Worm (Caenorhabditis elegans) whole organism, L2 larva: ENCODE measurements around the gene T04G9.4.

ENCODE experiments used
- F13H6.1 ChIP-seq: sonication (generic microtip); optimal IDR thresholded peaks from 2 replicates; lab custom pipeline; 2016; ENCODE audit warnings: missing genetic modification characterization, missing compliant biosample characterization
- R02D3.7 ChIP-seq: fragments of 150-350 bp; optimal IDR thresholded peaks from 2 replicates; lab custom pipeline; 2014; ENCODE audit warnings: missing biosample characterization, missing genetic modification characterization
- Y55F3AM.14 ChIP-seq: fragments of 200-800 bp; sonication (Bioruptor generic); optimal IDR thresholded peaks from 2 replicates; lab custom pipeline; 2018; ENCODE audit warnings: mild to moderate bottlenecking, missing genetic modification characterization, missing compliant biosample characterization
- aly-2 ChIP-seq: fragments of 150-350 bp; optimal IDR thresholded peaks from 2 replicates; lab custom pipeline; 2014; ENCODE audit warnings: missing biosample characterization, missing genetic modification characterization
- ama-1 ChIP-seq: fragments of 150-350 bp; optimal IDR thresholded peaks from 2 replicates; lab custom pipeline; 2018; ENCODE audit warnings: inconsistent platforms
- ceh-16 ChIP-seq: fragments of 150-350 bp; optimal IDR thresholded peaks from 2 replicates; lab custom pipeline; 2014; ENCODE audit warnings: missing biosample characterization, missing genetic modification characterization
- crh-2 ChIP-seq: sonication (generic microtip); optimal IDR thresholded peaks from 2 replicates; lab custom pipeline; 2017; ENCODE audit warnings: missing biosample characterization, missing genetic modification characterization
- dmd-4 ChIP-seq: sonication (generic microtip); optimal IDR thresholded peaks from 2 replicates; lab custom pipeline; 2017; ENCODE audit warnings: missing biosample characterization, missing genetic modification characterization
- elt-1 ChIP-seq: fragments of 150-350 bp; optimal IDR thresholded peaks from 2 replicates; lab custom pipeline; 2014; ENCODE audit warnings: missing biosample characterization, missing genetic modification characterization
- fos-1 ChIP-seq: fragments of 150-350 bp; optimal IDR thresholded peaks from 2 replicates; lab custom pipeline; 2014; ENCODE audit warnings: missing biosample characterization, missing genetic modification characterization
- gmeb-1 ChIP-seq: fragments of 150-350 bp; optimal IDR thresholded peaks from 2 replicates; lab custom pipeline; 2014; ENCODE audit warnings: missing biosample characterization, missing genetic modification characterization
- lin-13 ChIP-seq: fragments of 150-350 bp; optimal IDR thresholded peaks from 2 replicates; lab custom pipeline; 2014; ENCODE audit warnings: missing biosample characterization, missing genetic modification reagents, missing genetic modification characterization
- lsy-2 ChIP-seq, 2 experiments: fragments of 150-350 bp in 1 of 2; sonication (generic microtip) in 1 of 2; optimal IDR thresholded peaks; 2 replicates each; lab custom pipeline; 2014 to 2017; ENCODE audit warnings: missing biosample characterization in 2 of 2, missing genetic modification characterization in 2 of 2
- mbf-1 ChIP-seq: sonication (generic microtip); optimal IDR thresholded peaks from 2 replicates; lab custom pipeline; 2017; ENCODE audit warnings: missing biosample characterization, missing genetic modification characterization
- mdl-1 ChIP-seq, 2 experiments: fragments of 150-350 bp in 1 of 2; sonication (generic microtip) in 1 of 2; optimal IDR thresholded peaks; 2 replicates each; lab custom pipeline; 2017; ENCODE audit warnings: missing biosample characterization in 2 of 2, missing genetic modification characterization in 2 of 2
- nhr-11 ChIP-seq: fragments of 150-350 bp; optimal IDR thresholded peaks from 2 replicates; lab custom pipeline; 2014; ENCODE audit warnings: missing biosample characterization, missing genetic modification characterization
- nhr-12 ChIP-seq: fragments of 150-350 bp; optimal IDR thresholded peaks from 2 replicates; lab custom pipeline; 2014; ENCODE audit warnings: missing biosample characterization, missing genetic modification characterization
- nhr-129 ChIP-seq: fragments of 150-350 bp; optimal IDR thresholded peaks from 2 replicates; lab custom pipeline; 2014; ENCODE audit warnings: missing biosample characterization, missing genetic modification characterization
- nhr-21 ChIP-seq: fragments of 150-350 bp; optimal IDR thresholded peaks from 2 replicates; lab custom pipeline; 2014; ENCODE audit warnings: missing biosample characterization, missing genetic modification characterization
- nhr-237 ChIP-seq: fragments of 150-350 bp; optimal IDR thresholded peaks from 2 replicates; lab custom pipeline; 2014; ENCODE audit warnings: missing biosample characterization, missing genetic modification characterization
- nhr-25 ChIP-seq: fragments of 150-350 bp; sonication (generic microtip); optimal IDR thresholded peaks from 3 replicates; lab custom pipeline; 2014; ENCODE audit warnings: missing biosample characterization, missing genetic modification characterization
- nhr-6 ChIP-seq: fragments of 150-350 bp; optimal IDR thresholded peaks from 2 replicates; lab custom pipeline; 2014; ENCODE audit warnings: missing biosample characterization, missing genetic modification characterization
- nhr-77 ChIP-seq: fragments of 150-350 bp; optimal IDR thresholded peaks from 2 replicates; lab custom pipeline; 2014; ENCODE audit warnings: missing biosample characterization, missing genetic modification characterization
- peb-1 ChIP-seq: fragments of 150-350 bp; optimal IDR thresholded peaks from 2 replicates; lab custom pipeline; 2014; ENCODE audit warnings: missing biosample characterization, missing genetic modification characterization
- sem-4 ChIP-seq: fragments of 150-350 bp; optimal IDR thresholded peaks from 2 replicates; lab custom pipeline; 2014; ENCODE audit warnings: missing biosample characterization, missing genetic modification reagents, missing genetic modification characterization
- skn-1 ChIP-seq: sonication (generic microtip); optimal IDR thresholded peaks from 2 replicates; lab custom pipeline; 2017; ENCODE audit warnings: missing biosample characterization, missing genetic modification characterization
- sma-3 ChIP-seq: sonication (generic microtip); optimal IDR thresholded peaks from 2 replicates; lab custom pipeline; 2016; ENCODE audit warnings: missing genetic modification reagents, missing genetic modification characterization, missing compliant biosample characterization
- sma-9 ChIP-seq, 2 experiments: fragments of 150-350 bp in 1 of 2; sonication (generic microtip) in 1 of 2; optimal IDR thresholded peaks; 2 replicates each; lab custom pipeline; 2014 to 2016; ENCODE audit warnings: missing genetic modification characterization in 2 of 2, mild to moderate bottlenecking in 1 of 2, missing biosample characterization in 1 of 2, missing compliant biosample characterization in 1 of 2, missing genetic modification reagents in 1 of 2, moderate library complexity in 1 of 2
- snpc-4 ChIP-seq: fragments of 150-350 bp; optimal IDR thresholded peaks from 2 replicates; lab custom pipeline; 2014; ENCODE audit warnings: missing biosample characterization, missing genetic modification characterization
- unc-39 ChIP-seq: fragments of 150-350 bp; optimal IDR thresholded peaks from 2 replicates; lab custom pipeline; 2014; ENCODE audit warnings: missing biosample characterization, missing genetic modification characterization
- unc-55 ChIP-seq: fragments of 150-350 bp; sonication (generic microtip); optimal IDR thresholded peaks from 3 replicates; lab custom pipeline; 2014; ENCODE audit warnings: missing biosample characterization, missing genetic modification reagents, missing genetic modification characterization
- ztf-1 ChIP-seq: fragments of 200-800 bp; sonication (Bioruptor generic); conservative IDR thresholded peaks from 2 replicates; pipeline ENCODE4 v1.3.6; 2022; ENCODE audit warnings: missing genetic modification characterization, missing compliant biosample characterization
- ztf-11 ChIP-seq: sonication (generic microtip); optimal IDR thresholded peaks from 2 replicates; lab custom pipeline; 2017; ENCODE audit warnings: missing biosample characterization, missing genetic modification characterization
- ztf-4 ChIP-seq: fragments of 150-350 bp; optimal IDR thresholded peaks from 2 replicates; lab custom pipeline; 2014; ENCODE audit warnings: missing biosample characterization, missing genetic modification characterization

T04G9.4 gene

ce11 chrX:806515-806914 lies 34.2 kb downstream of the T04G9.4 start (continued):
- TF ChIP-seq lsy-2 (tag; optimal IDR thresholded peaks at IDR 0.05; lab: Kevin White, UChicago): peak; percentile 95 to 96
- TF ChIP-seq crh-2 (tag; lab: Kevin White, UChicago): peak; percentile 100
- TF ChIP-seq ztf-4 (tag; lab: Kevin White, UChicago): peak; percentile 96
- TF ChIP-seq aly-2: no peak
- peak; percentile 67 for TF ChIP-seq ztf-11 (tag; lab: Kevin White, UChicago)
- TF ChIP-seq nhr-21: peak; percentile 99
- TF ChIP-seq nhr-11: peak; percentile 84
- peak; percentile 96 for TF ChIP-seq nhr-77
- peak; percentile 98 for TF ChIP-seq nhr-6 (tag; lab: Kevin White, UChicago)
- no peak for TF ChIP-seq elt-1 (tag; lab: Kevin White, UChicago)
- TF ChIP-seq nhr-25 (tag; lab: Kevin White, UChicago): peak; percentile 98
- peak; percentile 99 for TF ChIP-seq ceh-16 (tag; lab: Kevin White, UChicago)
- TF ChIP-seq nhr-237: peak; percentile 95
- peak; percentile 98 for TF ChIP-seq lin-13
- TF ChIP-seq dmd-4: peak; percentile 77
- TF ChIP-seq nhr-12 (tag; lab: Kevin White, UChicago): peak; percentile 63
- TF ChIP-seq unc-55 (GFP tag; lab: Kevin White, UChicago): peak; percentile 100
- TF ChIP-seq sem-4 (tag; lab: Kevin White, UChicago): peak; percentile 96
- peak; percentile 46 for TF ChIP-seq unc-39 (tag; lab: Kevin White, UChicago)
- TF ChIP-seq sma-3 (GFP tag; lab: Kevin White, UChicago): peak; percentile 99
- peak; percentile 89 for TF ChIP-seq snpc-4 (tag; lab: Kevin White, UChicago)
- no peak for TF ChIP-seq peb-1 (tag; lab: Kevin White, UChicago)
- TF ChIP-seq fos-1 (tag; lab: Kevin White, UChicago): peak; percentile 100
- TF ChIP-seq Y55F3AM.14 (GFP tag; lab: Kevin White, UChicago): peak; percentile 96
- TF ChIP-seq mbf-1 (tag; lab: Kevin White, UChicago): peak; percentile 74

- no peak for TF ChIP-seq R02D3.7 (tag; lab: Kevin White, UChicago)
- no peak for TF ChIP-seq ama-1
- no peak for TF ChIP-seq skn-1 (tag; lab: Kevin White, UChicago)
- no peak for TF ChIP-seq nhr-6 (tag; lab: Kevin White, UChicago)
- TF ChIP-seq aly-2: no peak
- no peak for TF ChIP-seq sma-9 (GFP tag; optimal IDR thresholded peaks at IDR 0.05; lab: Kevin White, UChicago)
- no peak for TF ChIP-seq sma-9 (tag; optimal IDR thresholded peaks at IDR 0.05; lab: Kevin White, UChicago)
- no peak for TF ChIP-seq nhr-25 (tag; lab: Kevin White, UChicago)
- no peak for TF ChIP-seq Y55F3AM.14 (GFP tag; lab: Kevin White, UChicago)
These were observed 38.4 kb downstream of the T04G9.4 start, which contains the start of gene F25E2.2 for ce11 chrX:810694-811093. F25E2.2 (minus strand) TSS chrX:810794.

ce11 chrX:812264-812663 lies 40.0 kb downstream of the T04G9.4 start:
- TF ChIP-seq F13H6.1 (tag; lab: Kevin White, UChicago) (peak; percentile 14), ztf-4 (tag; lab: Kevin White, UChicago) (no peak), mdl-1 (tag; optimal IDR thresholded peaks at IDR 0.05; lab: Kevin White, UChicago) (no peak), elt-1 (tag; lab: Kevin White, UChicago) (no peak), nhr-25 (tag; lab: Kevin White, UChicago) (no peak), lsy-2 (tag; optimal IDR thresholded peaks at IDR 0.05; lab: Kevin White, UChicago) (peak in 1 of 2 experiments; percentile 17), nhr-129 (tag; lab: Kevin White, UChicago) (peak; percentile 40), snpc-4 (tag; lab: Kevin White, UChicago) (no peak), ztf-1 (GFP tag; lab: Robert Waterston, UW) (no peak)

- TF ChIP-seq sma-9 (GFP tag; optimal IDR thresholded peaks at IDR 0.05; lab: Kevin White, UChicago) (no peak), sma-9 (tag; optimal IDR thresholded peaks at IDR 0.05; lab: Kevin White, UChicago) (no peak), mdl-1 (tag; optimal IDR thresholded peaks at IDR 0.05; lab: Kevin White, UChicago) (no peak), gmeb-1 (tag; lab: Kevin White, UChicago) (no peak)
These were observed 40.8 kb downstream of the T04G9.4 start, which contains the start of gene F25E2.3 for ce11 chrX:813063-813462. F25E2.3 (minus strand) TSS chrX:813163.

ce11 chrX:815929-816328 lies 43.7 kb downstream of the T04G9.4 start, which contains the start of gene ifd-2:
ifd-2 (minus strand) TSS chrX:815929.
- TF ChIP-seq fos-1 (tag; lab: Kevin White, UChicago) (peak; percentile 94), crh-2 (tag; lab: Kevin White, UChicago) (peak; percentile 42), F13H6.1 (tag; lab: Kevin White, UChicago) (no peak)
